Fruit fly (Drosophila melanogaster) whole organism, embryonic: ENCODE results near the gene Cln7.

Source experiments
- Awh ChIP-seq: fragments of 200-800 bp; sonication (Bioruptor generic); IDR thresholded peaks from 2 replicates; pipeline ENCODE4, ENCODE4 v1.3.6; 2022; ENCODE audit warnings: missing biosample characterization, missing genetic modification characterization
- B-H1 ChIP-seq: fragments of 200-800 bp; sonication (Bioruptor generic); IDR thresholded peaks from 3 replicates; pipeline ENCODE4 v1.3.6; 2022; ENCODE audit warnings: missing biosample characterization, missing genetic modification characterization
- CG12104 ChIP-seq: fragments of 200-800 bp; sonication (Bioruptor generic); optimal IDR thresholded peaks from 3 replicates; lab custom pipeline; 2016; ENCODE audit warnings: missing biosample characterization, missing genetic modification characterization
- CG13296 ChIP-seq: fragments of 200-800 bp; sonication (Bioruptor generic); optimal IDR thresholded peaks from 3 replicates; lab custom pipeline; 2018; ENCODE audit warnings: missing biosample characterization, mild to moderate bottlenecking, missing genetic modification characterization
- CG13424 ChIP-seq: fragments of 200-800 bp; sonication (Bioruptor generic); optimal IDR thresholded peaks from 2 replicates; lab custom pipeline; 2019; ENCODE audit warnings: missing biosample characterization, mild to moderate bottlenecking, missing genetic modification characterization, moderate library complexity
- CG15011 ChIP-seq: fragments of 200-800 bp; sonication (Bioruptor generic); optimal IDR thresholded peaks from 3 replicates; lab custom pipeline; 2018; ENCODE audit warnings: missing biosample characterization, mild to moderate bottlenecking, missing genetic modification characterization
- CG15479 ChIP-seq: fragments of 200-800 bp; sonication (Bioruptor generic); optimal IDR thresholded peaks from 3 replicates; lab custom pipeline; 2019; ENCODE audit warnings: missing biosample characterization, mild to moderate bottlenecking, missing genetic modification characterization, moderate library complexity
- CG15514 ChIP-seq: fragments of 200-800 bp; sonication (Bioruptor generic); optimal IDR thresholded peaks from 3 replicates; lab custom pipeline; 2017; ENCODE audit warnings: missing biosample characterization, missing genetic modification characterization, mild to moderate bottlenecking, moderate library complexity, missing genetic modification reagents
- CG16815 ChIP-seq: fragments of 200-800 bp; sonication (Bioruptor generic); optimal IDR thresholded peaks from 3 replicates; lab custom pipeline; 2017; ENCODE audit warnings: missing biosample characterization, mild to moderate bottlenecking, missing genetic modification characterization
- CG17328 ChIP-seq: fragments of 200-800 bp; sonication (Bioruptor generic); IDR thresholded peaks from 2 replicates; pipeline ENCODE4 v1.3.6; 2022; ENCODE audit warnings: missing biosample characterization, missing genetic modification characterization
- CG18764 ChIP-seq: fragments of 200-800 bp; sonication (Bioruptor generic); optimal IDR thresholded peaks from 3 replicates; lab custom pipeline; 2016; ENCODE audit warnings: missing biosample characterization, missing genetic modification characterization
- CG30403 ChIP-seq: fragments of 200-800 bp; sonication (Bioruptor generic); optimal IDR thresholded peaks from 3 replicates; lab custom pipeline; 2016; ENCODE audit warnings: missing biosample characterization, missing genetic modification characterization
- CG32772 ChIP-seq: fragments of 200-800 bp; sonication (Bioruptor generic); IDR thresholded peaks from 2 replicates; pipeline ENCODE4 v1.3.6; 2022; ENCODE audit warnings: missing biosample characterization, missing genetic modification characterization
- CG43689 ChIP-seq: fragments of 200-800 bp; sonication (Bioruptor generic); IDR thresholded peaks from 2 replicates; pipeline ENCODE4 v1.3.6; 2022; ENCODE audit warnings: missing biosample characterization, missing genetic modification characterization
- CG4424 ChIP-seq: fragments of 200-800 bp; sonication (Bioruptor generic); optimal IDR thresholded peaks from 3 replicates; lab custom pipeline; 2016; ENCODE audit warnings: missing biosample characterization, missing genetic modification characterization
- CG4617 ChIP-seq: fragments of 200-800 bp; sonication (Bioruptor generic); optimal IDR thresholded peaks from 3 replicates; lab custom pipeline; 2016; ENCODE audit warnings: missing biosample characterization, missing genetic modification characterization, borderline replicate concordance
- CG4730 ChIP-seq: fragments of 200-800 bp; sonication (Bioruptor generic); IDR thresholded peaks from 2 replicates; pipeline ENCODE4 v1.3.6; 2022; ENCODE audit warnings: missing biosample characterization, missing genetic modification characterization
- CG4854 ChIP-seq: fragments of 200-800 bp; sonication (Bioruptor generic); optimal IDR thresholded peaks from 2 replicates; lab custom pipeline; 2016; ENCODE audit warnings: missing biosample characterization, missing genetic modification characterization, inconsistent platforms
- CG5245 ChIP-seq: fragments of 200-800 bp; sonication (Bioruptor generic); optimal IDR thresholded peaks from 3 replicates; lab custom pipeline; 2016; ENCODE audit warnings: missing biosample characterization, missing genetic modification characterization
- CG6272 ChIP-seq: fragments of 200-800 bp; sonication (Bioruptor generic); IDR thresholded peaks from 2 replicates; pipeline ENCODE4 v1.3.6; 2022; ENCODE audit warnings: missing biosample characterization, missing genetic modification characterization
- CG6683 ChIP-seq: fragments of 200-800 bp; sonication (Bioruptor generic); optimal IDR thresholded peaks from 2 replicates; lab custom pipeline; 2017; ENCODE audit warnings: missing biosample characterization, mild to moderate bottlenecking, missing genetic modification characterization, missing genetic modification reagents
- CG7987 ChIP-seq: fragments of 200-800 bp; sonication (Bioruptor generic); optimal IDR thresholded peaks from 2 replicates; lab custom pipeline; 2018; ENCODE audit warnings: missing biosample characterization, mild to moderate bottlenecking, missing genetic modification characterization, moderate library complexity
- Gsc ChIP-seq: fragments of 200-800 bp; sonication (Bioruptor generic); IDR thresholded peaks from 2 replicates; pipeline ENCODE4 v1.3.6; 2022; ENCODE audit warnings: missing biosample characterization, missing genetic modification characterization
- H2.0 ChIP-seq: fragments of 200-800 bp; sonication (Bioruptor generic); IDR thresholded peaks from 2 replicates; pipeline ENCODE4 v1.3.6; 2022; ENCODE audit warnings: missing biosample characterization, missing genetic modification characterization
- Hey ChIP-seq: fragments of 200-800 bp; sonication (Bioruptor generic); optimal IDR thresholded peaks from 3 replicates; lab custom pipeline; 2018; ENCODE audit warnings: missing biosample characterization, mild to moderate bottlenecking, missing genetic modification characterization
- Hmx ChIP-seq: fragments of 200-800 bp; sonication (Bioruptor generic); optimal IDR thresholded peaks from 2 replicates; lab custom pipeline; 2016; ENCODE audit warnings: missing biosample characterization, missing genetic modification characterization
- Jarid2 ChIP-seq: fragments of 200-800 bp; sonication (Bioruptor generic); optimal IDR thresholded peaks from 3 replicates; lab custom pipeline; 2017; ENCODE audit warnings: mild to moderate bottlenecking, missing biosample characterization, missing genetic modification reagents, missing genetic modification characterization
- Med ChIP-seq: fragments of 200-800 bp; sonication (Bioruptor generic); peaks from one replicate; lab custom pipeline; 2016; ENCODE audit warnings: missing biosample characterization, missing genetic modification characterization, mild to moderate bottlenecking, inconsistent platforms, moderate library complexity
- NK7.1 ChIP-seq: fragments of 200-800 bp; sonication (Bioruptor generic); optimal IDR thresholded peaks from 3 replicates; lab custom pipeline; 2016; ENCODE audit warnings: missing biosample characterization, missing genetic modification characterization
- Nf-YB ChIP-seq: fragments of 200-800 bp; sonication (Bioruptor generic); optimal IDR thresholded peaks from 3 replicates; lab custom pipeline; 2019; ENCODE audit warnings: missing biosample characterization, mild to moderate bottlenecking, missing genetic modification characterization, moderate library complexity
- Optix ChIP-seq: fragments of 200-800 bp; sonication (Bioruptor generic); IDR thresholded peaks from 3 replicates; pipeline ENCODE4 v1.3.6; 2022; ENCODE audit warnings: missing biosample characterization, missing genetic modification characterization
- PHDP ChIP-seq: fragments of 200-800 bp; sonication (Bioruptor generic); optimal IDR thresholded peaks from 3 replicates; lab custom pipeline; 2018; ENCODE audit warnings: missing biosample characterization, mild to moderate bottlenecking, missing genetic modification characterization, moderate library complexity
- Taf1 ChIP-seq: fragments of 200-800 bp; sonication (Bioruptor generic); IDR thresholded peaks from 2 replicates; pipeline ENCODE4 v1.3.6; 2022; ENCODE audit warnings: missing biosample characterization, missing genetic modification characterization
- ab ChIP-seq: fragments of 200-800 bp; sonication (Bioruptor generic); optimal IDR thresholded peaks from 2 replicates; lab custom pipeline; 2016; ENCODE audit warnings: missing biosample characterization, missing genetic modification characterization
- ara ChIP-seq: fragments of 200-800 bp; sonication (Bioruptor generic); IDR thresholded peaks from 2 replicates; pipeline ENCODE4 v1.3.6; 2022; ENCODE audit warnings: missing biosample characterization, missing genetic modification characterization
- bigmax ChIP-seq: fragments of 200-800 bp; sonication (Bioruptor generic); optimal IDR thresholded peaks from 2 replicates; lab custom pipeline; 2018; ENCODE audit warnings: missing biosample characterization, mild to moderate bottlenecking, missing genetic modification characterization
- cas ChIP-seq: fragments of 200-800 bp; sonication (Bioruptor generic); IDR thresholded peaks from 2 replicates; pipeline ENCODE4 v1.3.6; 2022; ENCODE audit warnings: missing biosample characterization, missing genetic modification characterization
- cato ChIP-seq: fragments of 200-800 bp; sonication (Bioruptor generic); optimal IDR thresholded peaks from 2 replicates; lab custom pipeline; 2016; ENCODE audit warnings: missing biosample characterization, missing genetic modification characterization, borderline replicate concordance
- fd64A ChIP-seq: fragments of 200-800 bp; sonication (Bioruptor generic); optimal IDR thresholded peaks from 3 replicates; lab custom pipeline; 2018; ENCODE audit warnings: missing biosample characterization, mild to moderate bottlenecking, missing genetic modification characterization
- gfzf ChIP-seq: fragments of 200-800 bp; sonication (Bioruptor generic); optimal IDR thresholded peaks from 2 replicates; lab custom pipeline; 2016; ENCODE audit warnings: missing biosample characterization, mild to moderate bottlenecking, missing genetic modification characterization, moderate library complexity
- hth ChIP-seq: fragments of >200 bp; optimal IDR thresholded peaks from 2 replicates; lab custom pipeline; 2017; ENCODE audit warnings: inconsistent platforms
- knrl ChIP-seq: fragments of 200-800 bp; sonication (Bioruptor generic); IDR thresholded peaks from 3 replicates; pipeline ENCODE4 v1.3.6; 2022; ENCODE audit warnings: missing biosample characterization, missing genetic modification characterization; ENCODE audit not compliant: partially characterized antibody
- lmd ChIP-seq: fragments of 200-800 bp; sonication (Bioruptor generic); IDR thresholded peaks from 2 replicates; pipeline ENCODE4 v1.3.6; 2022; ENCODE audit warnings: missing biosample characterization, missing genetic modification characterization
- maf-S ChIP-seq: fragments of 200-800 bp; sonication (Bioruptor generic); optimal IDR thresholded peaks from 2 replicates; lab custom pipeline; 2016; ENCODE audit warnings: missing biosample characterization, missing genetic modification characterization
- nau ChIP-seq: fragments of 200-800 bp; sonication (Bioruptor generic); optimal IDR thresholded peaks from 3 replicates; lab custom pipeline; 2017; ENCODE audit warnings: missing biosample characterization, mild to moderate bottlenecking, missing genetic modification characterization, missing genetic modification reagents
- oc ChIP-seq: fragments of 200-800 bp; sonication (Bioruptor generic); optimal IDR thresholded peaks from 2 replicates; lab custom pipeline; 2018; ENCODE audit warnings: missing biosample characterization, mild to moderate bottlenecking, missing genetic modification characterization, moderate library complexity
- pnt ChIP-seq: fragments of 200-800 bp; sonication (Bioruptor generic); optimal IDR thresholded peaks from 3 replicates; lab custom pipeline; 2016; ENCODE audit warnings: missing biosample characterization, missing genetic modification characterization
- sens ChIP-seq: fragments of 200-800 bp; sonication (Bioruptor generic); peaks from one replicate; lab custom pipeline; 2016; ENCODE audit warnings: missing biosample characterization, missing genetic modification characterization
- tio ChIP-seq: fragments of 200-800 bp; sonication (Bioruptor generic); optimal IDR thresholded peaks from 2 replicates; lab custom pipeline; 2017; ENCODE audit warnings: missing biosample characterization, missing genetic modification characterization, inconsistent platforms
- twi ChIP-seq: fragments of 200-800 bp; optimal IDR thresholded peaks from 2 replicates; lab custom pipeline; 2019; ENCODE audit warnings: missing biosample characterization, mild to moderate bottlenecking, missing genetic modification characterization, moderate library complexity

Cln7 gene

DNA sequence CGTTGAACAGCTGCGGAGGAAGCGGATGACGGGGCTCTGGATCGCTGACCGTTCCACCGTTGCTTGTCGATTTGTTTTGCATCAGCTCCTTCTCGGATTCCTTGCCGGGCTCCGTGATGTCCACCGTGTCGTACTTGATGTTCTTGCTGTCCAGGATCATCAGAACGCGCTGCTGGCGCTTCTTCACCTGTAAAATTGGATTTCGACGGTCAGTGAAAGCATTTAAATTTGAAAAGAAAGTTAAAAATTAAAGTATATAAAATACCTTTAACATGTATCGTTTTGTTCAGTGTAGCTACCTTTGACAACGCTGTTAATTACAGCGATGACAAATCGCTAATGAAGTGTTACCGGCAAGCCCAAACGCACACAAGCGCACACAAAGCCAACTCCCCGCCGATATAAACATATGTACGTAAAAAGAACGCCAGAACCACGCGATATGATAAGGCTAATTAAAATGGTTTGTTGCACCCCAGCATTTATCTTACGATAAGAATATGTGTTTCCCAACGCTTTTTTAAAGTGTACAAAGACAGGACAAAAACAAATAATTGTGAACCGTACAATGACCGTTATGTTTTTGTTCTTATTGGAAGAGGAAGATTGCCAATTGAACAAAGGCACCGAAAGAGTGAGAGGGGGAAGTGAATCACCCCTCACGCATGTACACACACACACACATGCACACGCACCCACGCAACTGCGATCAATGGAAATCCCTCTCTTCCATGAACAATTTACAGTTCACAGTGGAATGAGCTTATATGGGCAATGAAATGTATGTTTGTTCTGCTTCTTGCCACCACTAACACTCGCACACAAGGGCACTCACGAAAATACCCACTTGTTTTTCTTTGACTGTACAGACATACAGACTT is 23.1 kb upstream of the Cln7 start (continued):
- TF ChIP-seq CG13296 (GFP tag; lab: Kevin White, UChicago) (no peak), CG32772 (no peak), CG13424 (tag; lab: Kevin White, UChicago) (peak; percentile 1), CG15514 (GFP tag; lab: Kevin White, UChicago) (peak; percentile 34), CG4730 (GFP tag; lab: Robert Waterston, UW) (no peak), PHDP (tag; lab: Kevin White, UChicago) (peak; percentile 38), CG7987 (no peak), bigmax (no peak), CG5245 (GFP tag; lab: Kevin White, UChicago) (no peak), CG18764 (GFP tag; lab: Kevin White, UChicago) (no peak), CG6272 (GFP tag; lab: Robert Waterston, UW) (no peak), CG17328 (peak; percentile 33; the same call in 1 of the 2 replicates), sens (peak; percentile 67), cato (GFP tag; lab: Kevin White, UChicago) (no peak), cas (GFP tag; lab: Robert Waterston, UW) (no peak), CG4617 (GFP tag; lab: Kevin White, UChicago) (no peak), tio (GFP tag; lab: Kevin White, UChicago) (no peak), Gsc (GFP tag; lab: Robert Waterston, UW) (no peak), Hey (no peak), CG4854 (GFP tag; lab: Kevin White, UChicago) (no peak), CG30403 (GFP tag; lab: Kevin White, UChicago) (peak; percentile 32), Awh (GFP tag; lab: Robert Waterston, UW) (no peak), B-H1 (no peak), maf-S (no peak), lmd (no peak), gfzf (GFP tag; lab: Kevin White, UChicago) (no peak), CG15011 (GFP tag; lab: Kevin White, UChicago) (no peak), ara (0 out of 2 replicates have a peak, but pooled peaks have one; percentile 43), Taf1 (GFP tag; lab: Robert Waterston, UW) (no peak), nau (GFP tag; lab: Kevin White, UChicago) (no peak), CG43689 (GFP tag; lab: Robert Waterston, UW) (no peak), twi (tag; lab: Kevin White, UChicago) (no peak), CG4424 (GFP tag; lab: Kevin White, UChicago) (peak; percentile 46), CG15479 (GFP tag; lab: Kevin White, UChicago) (peak; percentile 6), Nf-YB (GFP tag; lab: Kevin White, UChicago) (no peak), CG16815 (no peak), CG6683 (GFP tag; lab: Kevin White, UChicago) (no peak), oc (tag; lab: Kevin White, UChicago) (no peak), H2.0 (no peak), CG12104 (no peak), hth (lab: Kevin White, UChicago) (no peak), NK7.1 (GFP tag; lab: Kevin White, UChicago) (no peak), Med (GFP tag; lab: Kevin White, UChicago) (peak; percentile 90), fd64A (GFP tag; lab: Kevin White, UChicago) (no peak), pnt (GFP tag; lab: Kevin White, UChicago) (no peak), Jarid2 (GFP tag; lab: Kevin White, UChicago) (no peak), Optix (GFP tag; lab: Robert Waterston, UW) (0 out of 3 replicates have a peak, but pooled peaks have one; percentile 22), ab (GFP tag; lab: Kevin White, UChicago) (no peak), knrl (no peak), Hmx (GFP tag; lab: Kevin White, UChicago) (no peak)
